Fruit fly (Drosophila melanogaster) whole organism, embryonic: ENCODE results near the gene TTLL6B.

ENCODE experiments used
- Bteb2 ChIP-seq: fragments of 200-800 bp; sonication (Bioruptor generic); optimal IDR thresholded peaks from 2 replicates; lab custom pipeline; 2016; ENCODE audit warnings: missing biosample characterization, missing genetic modification characterization
- CG11723 ChIP-seq: fragments of 200-800 bp; sonication (Bioruptor generic); optimal IDR thresholded peaks from 2 replicates; lab custom pipeline; 2017; ENCODE audit warnings: missing biosample characterization, mild to moderate bottlenecking, missing genetic modification characterization
- CG12104 ChIP-seq: fragments of 200-800 bp; sonication (Bioruptor generic); optimal IDR thresholded peaks from 3 replicates; lab custom pipeline; 2016; ENCODE audit warnings: missing biosample characterization, missing genetic modification characterization
- CG3726 ChIP-seq: fragments of 200-800 bp; sonication (Bioruptor generic); IDR thresholded peaks from 3 replicates; pipeline ENCODE4, ENCODE4 v1.3.6; 2022; ENCODE audit warnings: missing biosample characterization, missing genetic modification characterization
- CG4282 ChIP-seq: fragments of 200-800 bp; sonication (Bioruptor generic); optimal IDR thresholded peaks from 2 replicates; lab custom pipeline; 2016; ENCODE audit warnings: missing biosample characterization, missing genetic modification characterization
- Hmr ChIP-seq: fragments of 200-800 bp; sonication (Bioruptor generic); optimal IDR thresholded peaks from 3 replicates; lab custom pipeline; 2017; ENCODE audit warnings: mild to moderate bottlenecking, missing biosample characterization, missing genetic modification reagents, missing genetic modification characterization
- Rfx ChIP-seq: fragments of 200-800 bp; sonication (Bioruptor generic); IDR thresholded peaks from 2 replicates; pipeline ENCODE4 v1.3.6; 2022; ENCODE audit warnings: missing biosample characterization, missing genetic modification characterization
- schlank ChIP-seq: fragments of 200-800 bp; sonication (Bioruptor generic); optimal IDR thresholded peaks from 2 replicates; lab custom pipeline; 2018; ENCODE audit warnings: missing biosample characterization, mild to moderate bottlenecking, missing genetic modification characterization

DNA sequence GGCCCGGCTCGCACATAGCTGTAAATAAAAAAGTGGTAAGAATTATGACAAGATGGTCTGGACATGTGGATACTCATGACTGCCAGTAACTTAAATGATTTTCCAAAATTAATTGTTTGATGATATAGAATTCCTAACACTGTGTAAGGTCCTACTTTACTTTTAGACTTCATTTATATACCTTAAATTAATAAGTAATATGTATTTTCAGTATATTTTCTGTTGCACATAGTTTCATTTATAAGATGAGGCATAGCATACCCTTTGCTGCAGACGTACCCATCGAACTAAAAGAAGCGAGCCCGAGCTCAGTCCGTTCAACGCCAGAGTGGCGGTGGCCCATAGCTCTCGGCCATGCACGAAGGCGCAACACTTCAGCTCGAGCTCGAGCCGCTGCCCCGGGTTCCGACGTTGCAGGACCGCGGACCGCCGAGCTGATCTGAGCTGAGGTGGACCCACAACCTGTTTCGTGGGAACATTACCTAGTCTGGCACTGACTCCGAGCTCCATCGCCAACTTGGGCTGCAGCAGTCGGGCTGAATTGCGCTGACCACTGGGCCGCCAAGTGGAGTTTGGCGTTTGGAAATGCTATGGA is 33.2 kb downstream of the TTLL6B start:
- no peak for TF ChIP-seq CG11723
- no peak for TF ChIP-seq Bteb2
- no peak for TF ChIP-seq schlank (tag; lab: Kevin White, UChicago)
- TF ChIP-seq CG3726 (GFP tag; lab: Robert Waterston, UW) = no peak
- no peak for TF ChIP-seq CG4282
- no peak for TF ChIP-seq CG12104 (GFP tag; lab: Kevin White, UChicago)
- no peak for TF ChIP-seq Rfx
- TF ChIP-seq Hmr (GFP tag; lab: Kevin White, UChicago) = no peak
